Fruit fly (Drosophila melanogaster) whole organism, embryonic: Measurements from ENCODE around the gene CG17221.

Experiments used
- CG1233 ChIP-seq: fragments of 200-800 bp; sonication (Bioruptor generic); optimal IDR thresholded peaks from 4 replicates; lab custom pipeline; 2018; ENCODE audit warnings: missing biosample characterization, mild to moderate bottlenecking, missing genetic modification characterization
- CG14050 ChIP-seq: fragments of 200-800 bp; sonication (Bioruptor generic); IDR thresholded peaks from 3 replicates; pipeline ENCODE4 v1.3.6; 2022; ENCODE audit warnings: missing biosample characterization, missing genetic modification characterization
- CG14441 ChIP-seq: fragments of 200-800 bp; sonication (Bioruptor generic); IDR thresholded peaks from 2 replicates; pipeline ENCODE4 v1.3.6; 2022; ENCODE audit warnings: missing biosample characterization, missing genetic modification characterization
- CG16863 ChIP-seq: fragments of 200-800 bp; sonication (Bioruptor generic); optimal IDR thresholded peaks from 3 replicates; lab custom pipeline; 2016; ENCODE audit warnings: missing biosample characterization, missing genetic modification characterization
- CG18011 ChIP-seq: fragments of 200-800 bp; sonication (Bioruptor generic); optimal IDR thresholded peaks from 2 replicates; lab custom pipeline; 2017; ENCODE audit warnings: missing biosample characterization, missing genetic modification characterization, mild to moderate bottlenecking, moderate library complexity, missing genotype
- CG18619 ChIP-seq: fragments of 200-800 bp; sonication (Bioruptor generic); optimal IDR thresholded peaks from 3 replicates; lab custom pipeline; 2017; ENCODE audit warnings: missing biosample characterization, mild to moderate bottlenecking, missing genetic modification characterization
- CG2202 ChIP-seq: fragments of 200-800 bp; sonication (Bioruptor generic); optimal IDR thresholded peaks from 2 replicates; lab custom pipeline; 2018; ENCODE audit warnings: missing biosample characterization, mild to moderate bottlenecking, missing genetic modification characterization
- CG3281 ChIP-seq: fragments of 200-800 bp; sonication (Bioruptor generic); optimal IDR thresholded peaks from 3 replicates; lab custom pipeline; 2017; ENCODE audit warnings: missing biosample characterization, mild to moderate bottlenecking, missing genetic modification characterization
- CG3838 ChIP-seq: fragments of 200-800 bp; sonication (Bioruptor generic); optimal IDR thresholded peaks from 3 replicates; lab custom pipeline; 2016; ENCODE audit warnings: missing biosample characterization, missing genetic modification characterization
- CG4360 ChIP-seq: fragments of 200-800 bp; sonication (Bioruptor generic); IDR thresholded peaks from 2 replicates; pipeline ENCODE4 v1.3.6; 2022; ENCODE audit warnings: missing biosample characterization, missing genetic modification characterization
- CG7745 ChIP-seq: fragments of 200-800 bp; sonication (Bioruptor generic); optimal IDR thresholded peaks from 2 replicates; lab custom pipeline; 2018; ENCODE audit warnings: missing biosample characterization, mild to moderate bottlenecking, missing genetic modification characterization, moderate library complexity
- CG9727 ChIP-seq: fragments of 200-800 bp; sonication (Bioruptor generic); optimal IDR thresholded peaks from 3 replicates; lab custom pipeline; 2017; ENCODE audit warnings: missing biosample characterization, mild to moderate bottlenecking, missing genetic modification characterization
- CG9797 ChIP-seq: fragments of 200-800 bp; sonication (Bioruptor generic); optimal IDR thresholded peaks from 3 replicates; lab custom pipeline; 2018; ENCODE audit warnings: missing biosample characterization, mild to moderate bottlenecking, missing genetic modification characterization
- Dip3 ChIP-seq: fragments of 200-800 bp; sonication (Bioruptor generic); optimal IDR thresholded peaks from 3 replicates; lab custom pipeline; 2016; ENCODE audit warnings: missing biosample characterization, missing genetic modification characterization
- Dll ChIP-seq: fragments of 200-800 bp; sonication (Bioruptor generic); IDR thresholded peaks from 4 replicates; pipeline ENCODE4 v1.3.6; 2022; ENCODE audit warnings: missing biosample characterization, missing genetic modification characterization; ENCODE audit not compliant: partially characterized antibody
- Eip74EF ChIP-seq, 2 experiments: fragments of 200-800 bp in 1 of 2; fragments of >200 bp in 1 of 2; sonication (Bioruptor generic) in 1 of 2; optimal IDR thresholded peaks; 2 replicates each; lab custom pipeline; 2017 to 2019; ENCODE audit warnings: missing biosample characterization in 2 of 2, missing genetic modification characterization in 2 of 2, mild to moderate bottlenecking in 1 of 2, moderate library complexity in 1 of 2
- HHEX ChIP-seq: fragments of 200-800 bp; sonication (Bioruptor generic); optimal IDR thresholded peaks from 3 replicates; lab custom pipeline; 2017; ENCODE audit warnings: missing biosample characterization, mild to moderate bottlenecking, missing genetic modification characterization, missing genetic modification reagents
- HmgZ ChIP-seq: fragments of 200-800 bp; sonication (Bioruptor generic); optimal IDR thresholded peaks from 2 replicates; lab custom pipeline; 2018; ENCODE audit warnings: missing biosample characterization, mild to moderate bottlenecking, missing genetic modification characterization
- MESR4 ChIP-seq: fragments of 200-800 bp; sonication (Bioruptor generic); optimal IDR thresholded peaks from 2 replicates; lab custom pipeline; 2018; ENCODE audit warnings: missing biosample characterization, mild to moderate bottlenecking, missing genetic modification characterization, moderate library complexity
- Mes4 ChIP-seq: fragments of 200-800 bp; sonication (Bioruptor generic); optimal IDR thresholded peaks from 2 replicates; lab custom pipeline; 2016; ENCODE audit warnings: missing biosample characterization, missing genetic modification characterization
- NfI ChIP-seq: fragments of 200-800 bp; sonication (Bioruptor generic); optimal IDR thresholded peaks from 3 replicates; lab custom pipeline; 2018; ENCODE audit warnings: missing biosample characterization, mild to moderate bottlenecking, missing genetic modification characterization, moderate library complexity
- Scr ChIP-seq: fragments of 200-800 bp; sonication (Bioruptor generic); IDR thresholded peaks from 2 replicates; pipeline ENCODE4 v1.3.6; 2022; ENCODE audit warnings: missing biosample characterization, missing genetic modification characterization; ENCODE audit not compliant: partially characterized antibody
- Side ChIP-seq: fragments of 200-800 bp; sonication (Bioruptor generic); optimal IDR thresholded peaks from 2 replicates; lab custom pipeline; 2016; ENCODE audit warnings: missing biosample characterization, missing genetic modification characterization
- Sox102F ChIP-seq: fragments of 200-800 bp; sonication (Bioruptor generic); optimal IDR thresholded peaks from 2 replicates; lab custom pipeline; 2018; ENCODE audit warnings: missing biosample characterization, mild to moderate bottlenecking, missing genetic modification characterization, moderate library complexity
- Ssrp ChIP-seq: fragments of 200-800 bp; sonication (Bioruptor generic); optimal IDR thresholded peaks from 2 replicates; lab custom pipeline; 2018; ENCODE audit warnings: missing biosample characterization, mild to moderate bottlenecking, missing genetic modification characterization, moderate library complexity
- Xbp1 ChIP-seq: fragments of 200-800 bp; sonication (Bioruptor generic); optimal IDR thresholded peaks from 3 replicates; lab custom pipeline; 2016; ENCODE audit warnings: missing biosample characterization, mild to moderate bottlenecking, missing genetic modification characterization
- cato ChIP-seq: fragments of 200-800 bp; sonication (Bioruptor generic); optimal IDR thresholded peaks from 2 replicates; lab custom pipeline; 2016; ENCODE audit warnings: missing biosample characterization, missing genetic modification characterization, borderline replicate concordance
- crp ChIP-seq, 2 experiments: fragments of 200-800 bp; sonication (Bioruptor generic); optimal IDR thresholded peaks; 2 replicates in 1 of 2; 3 replicates in 1 of 2; lab custom pipeline; 2017; ENCODE audit warnings: missing biosample characterization in 2 of 2, missing genetic modification characterization in 2 of 2, mild to moderate bottlenecking in 1 of 2, moderate library complexity in 1 of 2
- disco-r ChIP-seq: fragments of 200-800 bp; sonication (Bioruptor generic); optimal IDR thresholded peaks from 2 replicates; lab custom pipeline; 2016; ENCODE audit warnings: missing biosample characterization, missing genetic modification characterization
- eve ChIP-seq, 2 experiments: fragments of >200 bp; optimal IDR thresholded peaks; 2 replicates each; lab custom pipeline; 2017; ENCODE audit warnings: missing biosample characterization in 2 of 2, missing genetic modification characterization in 2 of 2
- eyg ChIP-seq: fragments of 200-800 bp; sonication (Bioruptor generic); optimal IDR thresholded peaks from 3 replicates; lab custom pipeline; 2016; ENCODE audit warnings: missing biosample characterization, missing genetic modification characterization
- fd3F ChIP-seq: fragments of 200-800 bp; sonication (Bioruptor generic); optimal IDR thresholded peaks from 2 replicates; lab custom pipeline; 2018; ENCODE audit warnings: missing biosample characterization, mild to moderate bottlenecking, missing genetic modification characterization, moderate library complexity
- fd96Cb ChIP-seq: fragments of 200-800 bp; sonication (Bioruptor generic); optimal IDR thresholded peaks from 2 replicates; lab custom pipeline; 2018; ENCODE audit warnings: missing biosample characterization, mild to moderate bottlenecking, missing genetic modification characterization, moderate library complexity
- h ChIP-seq: fragments of >200 bp; optimal IDR thresholded peaks from 2 replicates; lab custom pipeline; 2017
- ham ChIP-seq: fragments of 200-800 bp; sonication (Bioruptor generic); IDR thresholded peaks from 2 replicates; pipeline ENCODE4 v1.3.6; 2022; ENCODE audit warnings: missing biosample characterization, missing genetic modification characterization
- ind ChIP-seq: fragments of 200-800 bp; sonication (Bioruptor generic); optimal IDR thresholded peaks from 3 replicates; lab custom pipeline; 2016; ENCODE audit warnings: missing biosample characterization, missing genetic modification characterization
- jing ChIP-seq: fragments of 200-800 bp; sonication (Bioruptor generic); optimal IDR thresholded peaks from 2 replicates; lab custom pipeline; 2018; ENCODE audit warnings: missing biosample characterization, mild to moderate bottlenecking, missing genetic modification characterization
- lmd ChIP-seq: fragments of 200-800 bp; sonication (Bioruptor generic); IDR thresholded peaks from 2 replicates; pipeline ENCODE4 v1.3.6; 2022; ENCODE audit warnings: missing biosample characterization, missing genetic modification characterization
- pan ChIP-seq, 4 experiments: fragments of >200 bp in 3 of 4; fragments of 200-800 bp in 1 of 4; sonication (Bioruptor generic) in 1 of 4; optimal IDR thresholded peaks in 3 of 4; IDR thresholded peaks in 1 of 4; 2 replicates each; pipeline versions ENCODE4 v1.3.6 to Lab custom; 2017 to 2022; ENCODE audit warnings: missing biosample characterization in 2 of 4, missing genetic modification characterization in 2 of 4, mixed read lengths in 1 of 4
- prd ChIP-seq, 3 experiments: fragments of >200 bp in 2 of 3; fragments of 200-800 bp in 1 of 3; sonication (Bioruptor generic) in 1 of 3; optimal IDR thresholded peaks in 2 of 3; IDR thresholded peaks in 1 of 3; 2 replicates in 2 of 3; 3 replicates in 1 of 3; pipeline versions ENCODE4 v1.3.6 to Lab custom; 2017 to 2022; ENCODE audit warnings: missing biosample characterization in 1 of 3, missing genetic modification characterization in 1 of 3
- shn ChIP-seq: fragments of 200-800 bp; sonication (Bioruptor generic); optimal IDR thresholded peaks from 3 replicates; lab custom pipeline; 2016; ENCODE audit warnings: missing biosample characterization, missing genetic modification characterization
- ssp ChIP-seq: fragments of 200-800 bp; sonication (Bioruptor generic); IDR thresholded peaks from 2 replicates; pipeline ENCODE4 v1.3.6; 2022; ENCODE audit warnings: missing biosample characterization, missing genetic modification characterization
- sug ChIP-seq: fragments of 200-800 bp; optimal IDR thresholded peaks from 2 replicates; lab custom pipeline; 2019; ENCODE audit warnings: missing biosample characterization, mild to moderate bottlenecking, missing genetic modification characterization, moderate library complexity
- tin ChIP-seq: fragments of 200-800 bp; sonication (Bioruptor generic); optimal IDR thresholded peaks from 3 replicates; lab custom pipeline; 2016; ENCODE audit warnings: missing biosample characterization, missing genetic modification characterization
- tup ChIP-seq: fragments of 200-800 bp; sonication (Bioruptor generic); optimal IDR thresholded peaks from 2 replicates; lab custom pipeline; 2016; ENCODE audit warnings: missing biosample characterization, mild to moderate bottlenecking, missing genetic modification characterization, moderate library complexity
- twi ChIP-seq: fragments of 200-800 bp; optimal IDR thresholded peaks from 2 replicates; lab custom pipeline; 2019; ENCODE audit warnings: missing biosample characterization, mild to moderate bottlenecking, missing genetic modification characterization, moderate library complexity
- vfl ChIP-seq: fragments of 200-800 bp; sonication (Bioruptor generic); optimal IDR thresholded peaks from 2 replicates; lab custom pipeline; 2016; ENCODE audit warnings: missing biosample characterization, missing genetic modification characterization
- zen ChIP-seq: fragments of 200-800 bp; sonication (Bioruptor generic); optimal IDR thresholded peaks from 3 replicates; lab custom pipeline; 2018; ENCODE audit warnings: missing biosample characterization, mild to moderate bottlenecking, missing genetic modification characterization, moderate library complexity
- zf30C ChIP-seq: fragments of 200-800 bp; sonication (Bioruptor generic); optimal IDR thresholded peaks from 3 replicates; lab custom pipeline; 2018; ENCODE audit warnings: missing biosample characterization, mild to moderate bottlenecking, missing genetic modification characterization

The CG17221 gene

DNA sequence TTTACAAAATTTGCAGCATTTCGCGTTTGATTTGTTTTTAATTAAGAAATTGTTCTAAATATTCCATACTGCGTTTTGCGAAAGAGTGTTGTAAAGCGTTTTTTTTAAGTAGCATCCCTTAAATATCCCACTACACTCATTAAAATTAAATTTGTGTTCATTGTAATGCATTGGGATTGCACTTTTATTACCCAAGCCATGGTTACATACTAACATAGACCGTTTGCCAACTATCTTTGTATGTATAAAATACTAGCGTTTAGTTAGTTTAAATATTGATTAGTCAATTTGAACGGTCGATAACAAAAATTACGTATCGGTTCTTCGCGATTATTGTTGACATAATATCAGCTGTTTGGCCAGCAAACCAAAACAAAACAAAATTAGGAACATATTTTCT lies at the start of gene CG17221, which contains the start of gene cnir (continued):
- TF ChIP-seq CG14441 (0 out of 2 replicates have a peak, but pooled peaks have one; percentile 21), fd96Cb (peak; percentile 42), CG3281 (GFP tag; lab: Kevin White, UChicago) (peak; percentile 68), CG7745 (tag; lab: Kevin White, UChicago) (peak; percentile 48), eve (GFP tag; optimal IDR thresholded peaks at IDR 0.05; lab: Kevin White, UChicago) (no peak), Eip74EF (GFP tag; optimal IDR thresholded peaks at IDR 0.05; lab: Kevin White, UChicago) (peak in 1 of 2 experiments; percentile 12), Mes4 (GFP tag; lab: Kevin White, UChicago) (peak; percentile 46), tin (GFP tag; lab: Kevin White, UChicago) (peak; percentile 67), CG3838 (GFP tag; lab: Kevin White, UChicago) (peak; percentile 43), lmd (GFP tag; lab: Robert Waterston, UW) (no peak), Scr (peak; percentile 54), ind (peak; percentile 73), CG18619 (GFP tag; lab: Kevin White, UChicago) (peak; percentile 35), Dll (GFP tag; lab: Robert Waterston, UW) (peak; percentile 72), fd3F (GFP tag; lab: Kevin White, UChicago) (peak; percentile 58), eyg (peak; percentile 27), ham (GFP tag; lab: Robert Waterston, UW) (no peak), pan (optimal IDR thresholded peaks at IDR 0.05; lab: Kevin White, UChicago) (no peak), pan (GFP tag; optimal IDR thresholded peaks at IDR 0.05 in 1 of 2, IDR thresholded peaks at IDR 0.05 in 1 of 2) (no peak), HmgZ (tag; lab: Kevin White, UChicago) (peak; percentile 71), jing (GFP tag; lab: Kevin White, UChicago) (no peak), prd (optimal IDR thresholded peaks at IDR 0.05; lab: Kevin White, UChicago) (no peak), prd (GFP tag; IDR thresholded peaks at IDR 0.05; lab: Robert Waterston, UW) (peak; percentile 49; the same call in 1 of the 3 replicates), crp (GFP tag; optimal IDR thresholded peaks at IDR 0.05; lab: Kevin White, UChicago) (peak; percentile 61 to 90), twi (tag; lab: Kevin White, UChicago) (peak; percentile 35), Ssrp (tag; lab: Kevin White, UChicago) (peak; percentile 37), CG14050 (GFP tag; lab: Robert Waterston, UW) (no peak), NfI (GFP tag; lab: Kevin White, UChicago) (peak; percentile 74), CG1233 (GFP tag; lab: Kevin White, UChicago) (peak; percentile 60), Side (GFP tag; lab: Kevin White, UChicago) (peak; percentile 77), CG9727 (GFP tag; lab: Kevin White, UChicago) (peak; percentile 56), HHEX (peak; percentile 74), CG2202 (peak; percentile 23), sug (tag; lab: Kevin White, UChicago) (peak; percentile 78), MESR4 (peak; percentile 16), h (no peak), Sox102F (GFP tag; lab: Kevin White, UChicago) (peak; percentile 60), CG9797 (GFP tag; lab: Kevin White, UChicago) (peak; percentile 27), Dip3 (GFP tag; lab: Kevin White, UChicago) (peak; percentile 70), shn (peak; percentile 73), zen (tag; lab: Kevin White, UChicago) (peak; percentile 78), tup (GFP tag; lab: Kevin White, UChicago) (peak; percentile 43), CG4360 (GFP tag; lab: Robert Waterston, UW) (no peak), ssp (GFP tag; lab: Robert Waterston, UW) (peak; percentile 35; the same call in 1 of the 2 replicates), CG16863 (GFP tag; lab: Kevin White, UChicago) (peak; percentile 62), zf30C (no peak), vfl (GFP tag; lab: Kevin White, UChicago) (peak; percentile 55), disco-r (GFP tag; lab: Kevin White, UChicago) (peak; percentile 71), cato (GFP tag; lab: Kevin White, UChicago) (peak; percentile 30), CG18011 (GFP tag; lab: Kevin White, UChicago) (peak; percentile 61), Xbp1 (GFP tag; lab: Kevin White, UChicago) (peak; percentile 76)
